Fruit fly (Drosophila melanogaster): ENCODE results near the gene vn.

Gene vn

DNA sequence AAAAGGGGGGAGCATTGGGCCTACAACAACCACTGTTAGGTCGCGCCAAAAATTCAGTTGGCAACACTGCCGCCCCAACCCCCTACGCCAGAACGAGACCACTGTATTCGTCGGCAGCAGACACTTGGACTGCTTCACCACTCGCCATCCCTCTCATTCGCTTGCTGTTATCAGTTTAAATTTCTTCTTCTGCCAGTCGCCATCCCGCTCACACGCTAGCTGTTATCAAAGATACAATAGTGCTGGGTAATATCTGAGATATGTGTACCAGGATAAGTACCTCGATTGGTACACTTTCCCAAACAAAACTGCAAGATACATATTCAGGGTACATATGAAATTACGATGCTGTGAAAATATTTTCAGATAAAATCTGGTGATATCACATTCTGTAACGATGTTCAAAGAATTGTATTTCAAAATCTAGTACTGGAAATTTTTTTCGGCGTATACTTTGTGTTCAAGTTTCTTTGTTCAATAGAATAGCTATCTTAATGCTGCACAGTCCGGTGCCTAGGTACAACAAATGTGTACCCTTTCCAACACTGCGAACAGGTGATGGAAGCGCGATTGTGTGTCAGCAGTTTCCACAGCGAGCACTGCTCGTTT is 74.5 kb downstream of the vn start (continued):
- peak; percentile 45 for TF ChIP-seq CG2875 (GFP tag; optimal IDR thresholded peaks at IDR 0.05)
- TF ChIP-seq CG4404 (GFP tag; IDR thresholded peaks at IDR 0.05), result peak; percentile 27; the same call in 1 of the 2 replicates
- TF ChIP-seq E2f2 (GFP tag; IDR thresholded peaks at IDR 0.05), result peak; percentile 41; the same call in 1 of the 2 replicates
- TF ChIP-seq Ada2b (GFP tag; IDR thresholded peaks at IDR 0.05), result peak; percentile 73
- no peak for TF ChIP-seq Scr (GFP tag; IDR thresholded peaks at IDR 0.05; ENCODE audit: partially characterized antibody)
- peak; percentile 74 for TF ChIP-seq tup (GFP tag; optimal IDR thresholded peaks at IDR 0.05)
- peak; percentile 65 for TF ChIP-seq CG33213 (GFP tag; optimal IDR thresholded peaks at IDR 0.05)
- peak; percentile 67 for TF ChIP-seq slbo (GFP tag; IDR thresholded peaks at IDR 0.05)
- TF ChIP-seq CG11560 (tag; IDR thresholded peaks at IDR 0.05), result peak; percentile 48; the same call in 1 of the 3 replicates
- TF ChIP-seq CG33557 (GFP tag; optimal IDR thresholded peaks at IDR 0.05), result peak; percentile 86
- TF ChIP-seq CG15073 (GFP tag; optimal IDR thresholded peaks at IDR 0.05), result peak; percentile 35
- peak; percentile 50 for TF ChIP-seq CG14050 (GFP tag; IDR thresholded peaks at IDR 0.05)
- TF ChIP-seq Hmr (GFP tag; optimal IDR thresholded peaks at IDR 0.05), result peak; percentile 91
- peak; percentile 71 for TF ChIP-seq CG16815 (GFP tag; optimal IDR thresholded peaks at IDR 0.05)
- peak; percentile 91 for TF ChIP-seq CG2678 (tag; optimal IDR thresholded peaks at IDR 0.05)
- TF ChIP-seq GATAe (GFP tag; conservative IDR thresholded peaks at IDR 0.05), result peak; percentile 96
- TF ChIP-seq pita (GFP tag; optimal IDR thresholded peaks at IDR 0.05), result no peak
- TF ChIP-seq CG18476 (GFP tag; optimal IDR thresholded peaks at IDR 0.05), result peak; percentile 84
- TF ChIP-seq CG30403 (GFP tag; optimal IDR thresholded peaks at IDR 0.05), result peak; percentile 91
- TF ChIP-seq Dek (tag; optimal IDR thresholded peaks at IDR 0.05), result peak; percentile 78
- peak; percentile 75 for TF ChIP-seq CG13775 (GFP tag; optimal IDR thresholded peaks at IDR 0.05)
- TF ChIP-seq gcm (GFP tag; optimal IDR thresholded peaks at IDR 0.05), result peak; percentile 81
- peak; percentile 90 for TF ChIP-seq CG7556 (GFP tag; optimal IDR thresholded peaks at IDR 0.05)
- peak; percentile 77 for TF ChIP-seq CG14441 (GFP tag; IDR thresholded peaks at IDR 0.05)
- peak; percentile 84 for TF ChIP-seq CG7839 (tag; optimal IDR thresholded peaks at IDR 0.05)
- no peak for TF ChIP-seq Hr39 (optimal IDR thresholded peaks at IDR 0.05)
- peak; percentile 96 for TF ChIP-seq Ets65A (GFP tag)
- TF ChIP-seq tio (GFP tag; optimal IDR thresholded peaks at IDR 0.05), result no peak
- TF ChIP-seq wor (GFP tag; IDR thresholded peaks at IDR 0.05), result peak; percentile 50
- TF ChIP-seq CkIIα-i1 (GFP tag; IDR thresholded peaks at IDR 0.05), result no peak
- peak; percentile 59 for TF ChIP-seq CG6813 (GFP tag; optimal IDR thresholded peaks at IDR 0.05)
- TF ChIP-seq gce (GFP tag; IDR thresholded peaks at IDR 0.05), result 0 out of 3 replicates have a peak, but pooled peaks have one; percentile 16
- TF ChIP-seq esg (GFP tag; conservative IDR thresholded peaks at IDR 0.05), result peak; percentile 81
- TF ChIP-seq zf30C (GFP tag; optimal IDR thresholded peaks at IDR 0.05), result peak; percentile 58
- TF ChIP-seq fu2 (GFP tag; optimal IDR thresholded peaks at IDR 0.05), result peak; percentile 86
- peak in 1 of 2 experiments; percentile 75 for TF ChIP-seq insv (GFP tag; optimal IDR thresholded peaks at IDR 0.05)
- peak; percentile 46; the same call in 1 of the 2 replicates for TF ChIP-seq nerfin-2 (GFP tag; IDR thresholded peaks at IDR 0.05; ENCODE audit: partially characterized antibody)
- TF ChIP-seq D19B (GFP tag; optimal IDR thresholded peaks at IDR 0.05), result peak; percentile 71
- no peak for TF ChIP-seq MTF-1 (GFP tag; optimal IDR thresholded peaks at IDR 0.05; ENCODE audit: borderline replicate concordance)
- peak; percentile 58 for TF ChIP-seq CG10431 (GFP tag; optimal IDR thresholded peaks at IDR 0.05)
- peak; percentile 86 for TF ChIP-seq Bteb2 (GFP tag; optimal IDR thresholded peaks at IDR 0.05)
- 0 out of 2 replicates have a peak, but pooled peaks have one; percentile 10 for TF ChIP-seq Nf-YA (GFP tag; IDR thresholded peaks at IDR 0.05)
- peak; percentile 6; the same call in 1 of the 3 replicates for TF ChIP-seq otp (GFP tag; IDR thresholded peaks at IDR 0.05)
- peak; percentile 65 for TF ChIP-seq ewg (GFP tag; optimal IDR thresholded peaks at IDR 0.05)
- TF ChIP-seq CG3163 (GFP tag; optimal IDR thresholded peaks at IDR 0.05), result peak; percentile 60
- peak; percentile 46; the same call in 1 of the 2 replicates for TF ChIP-seq stc (GFP tag; IDR thresholded peaks at IDR 0.05)
- peak; percentile 89 for TF ChIP-seq Meics (GFP tag; optimal IDR thresholded peaks at IDR 0.05)
- peak; percentile 72 for TF ChIP-seq Bdp1 (GFP tag; optimal IDR thresholded peaks at IDR 0.05)
- TF ChIP-seq CG11504 (tag; optimal IDR thresholded peaks at IDR 0.05), result no peak

Data from whole organism, embryonic.